Worm (Caenorhabditis elegans): ENCODE data around the gene F13A2.10.

DNA sequence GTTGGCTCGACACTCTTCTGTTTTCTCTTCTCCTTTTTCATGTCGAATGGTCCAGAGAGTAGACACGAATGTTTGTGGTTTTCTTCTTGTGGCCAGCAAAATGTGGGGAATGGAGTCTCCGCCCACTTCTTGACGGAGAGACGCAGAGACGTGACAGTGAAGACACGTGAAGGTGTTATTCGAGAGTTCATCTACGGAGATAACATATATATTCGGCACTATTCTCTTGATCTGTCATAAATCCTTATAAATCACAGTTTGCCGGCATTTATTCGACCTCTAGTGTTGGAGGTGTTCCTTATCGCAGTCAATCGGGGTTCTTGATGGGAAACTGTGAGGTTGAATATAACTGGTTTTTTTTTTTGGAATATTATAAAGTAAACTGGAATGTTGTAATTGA, 24.6 kb downstream of the F13A2.10 start, which contains the start of gene F32D1.3:
- TF ChIP-seq ceh-9 (tag; optimal IDR thresholded peaks at IDR 0.05) (no peak), ets-4 (tag; optimal IDR thresholded peaks at IDR 0.05) (no peak), ceh-31 (tag; optimal IDR thresholded peaks at IDR 0.05) (no peak), pag-3 (tag; optimal IDR thresholded peaks at IDR 0.05; ENCODE audit: borderline replicate concordance) (no peak), pqm-1 (tag; optimal IDR thresholded peaks at IDR 0.05) (no peak)
